Worm (Caenorhabditis elegans) whole organism, L4 larva: Measurements from ENCODE around the gene C50D2.6.
A peak's percentile ranks its signal among the peaks of the same experiment; 100 is the strongest.

Experiments
- F37D6.2 ChIP-seq: sonication (generic microtip); optimal IDR thresholded peaks from 2 replicates; lab custom pipeline; 2016; ENCODE audit warnings: mild to moderate bottlenecking, missing genetic modification characterization, missing compliant biosample characterization
- F44E2.7 ChIP-seq: fragments of 200-800 bp; sonication (Bioruptor generic); IDR thresholded peaks from 2 replicates; pipeline ENCODE4 v2.1.2; 2022; ENCODE audit warnings: missing genetic modification characterization, missing compliant biosample characterization
- T20F7.1 ChIP-seq: fragments of 200-800 bp; sonication (Bioruptor generic); optimal IDR thresholded peaks from 2 replicates; lab custom pipeline; 2018; ENCODE audit warnings: mild to moderate bottlenecking, missing genetic modification characterization, missing compliant biosample characterization
- ZK337.2 ChIP-seq: fragments of 200-800 bp; sonication (Bioruptor generic); IDR thresholded peaks from 2 replicates; pipeline ENCODE4 v1.3.6; 2022; ENCODE audit warnings: missing genetic modification reagents, missing genetic modification characterization, missing compliant biosample characterization
- aly-2 ChIP-seq: sonication (generic microtip); optimal IDR thresholded peaks from 2 replicates; lab custom pipeline; 2018; ENCODE audit warnings: missing biosample characterization, missing genetic modification characterization
- ama-1 ChIP-seq: fragments of 150-350 bp; optimal IDR thresholded peaks from 2 replicates; lab custom pipeline; 2014; ENCODE audit warnings: inconsistent platforms, mixed read lengths
- arid-1 ChIP-seq: fragments of 200-800 bp; sonication (Bioruptor generic); conservative IDR thresholded peaks from 2 replicates; pipeline ENCODE4 v1.3.6; 2022; ENCODE audit warnings: missing genetic modification reagents, missing genetic modification characterization, missing compliant biosample characterization
- attf-4 ChIP-seq: sonication (generic microtip); optimal IDR thresholded peaks from 3 replicates; lab custom pipeline; 2017; ENCODE audit warnings: missing biosample characterization, missing genetic modification characterization
- ceh-32 ChIP-seq: sonication (generic microtip); optimal IDR thresholded peaks from 2 replicates; lab custom pipeline; 2016; ENCODE audit warnings: mild to moderate bottlenecking, missing genetic modification characterization, missing compliant biosample characterization; ENCODE audit not compliant: poor library complexity
- ceh-82 ChIP-seq: sonication (generic microtip); optimal IDR thresholded peaks from 2 replicates; lab custom pipeline; 2017; ENCODE audit warnings: missing biosample characterization, missing genetic modification characterization
- ces-1 ChIP-seq: fragments of 150-350 bp; sonication (generic microtip); optimal IDR thresholded peaks from 4 replicates; lab custom pipeline; 2014; ENCODE audit warnings: missing biosample characterization, missing genetic modification reagents, missing genetic modification characterization
- cey-2 ChIP-seq: sonication (generic microtip); optimal IDR thresholded peaks from 3 replicates; lab custom pipeline; 2017; ENCODE audit warnings: missing genetic modification characterization, mild to moderate bottlenecking, missing compliant biosample characterization, antibody characterized with exemption, borderline replicate concordance; ENCODE audit not compliant: insufficient read depth
- daf-16 ChIP-seq, 3 experiments: sonication (generic microtip); optimal IDR thresholded peaks; 2 replicates each; lab custom pipeline; 2016 to 2017; ENCODE audit warnings: missing genetic modification characterization in 3 of 3, missing genetic modification reagents in 3 of 3, mild to moderate bottlenecking in 2 of 3, missing compliant biosample characterization in 2 of 3, missing biosample characterization in 1 of 3, moderate library complexity in 1 of 3
- duxl-1 ChIP-seq: sonication (generic microtip); optimal IDR thresholded peaks from 2 replicates; lab custom pipeline; 2016; ENCODE audit warnings: mild to moderate bottlenecking, missing genetic modification characterization, moderate library complexity, missing compliant biosample characterization; ENCODE audit not compliant: poor library complexity
- dve-1 ChIP-seq: sonication (generic microtip); optimal IDR thresholded peaks from 2 replicates; lab custom pipeline; 2017; ENCODE audit warnings: antibody characterized with exemption, mild to moderate bottlenecking, missing genetic modification characterization, missing compliant biosample characterization; ENCODE audit not compliant: insufficient read depth
- fkh-10 ChIP-seq: fragments of 150-350 bp; optimal IDR thresholded peaks from 2 replicates; lab custom pipeline; 2014; ENCODE audit warnings: missing biosample characterization, missing genetic modification reagents, missing genetic modification characterization
- hif-1 ChIP-seq, 2 experiments: sonication (generic microtip); optimal IDR thresholded peaks; 2 replicates each; lab custom pipeline; 2016 to 2017; ENCODE audit warnings: missing compliant biosample characterization in 2 of 2, missing genetic modification characterization in 2 of 2, missing genetic modification reagents in 2 of 2, missing genotype in 2 of 2, mild to moderate bottlenecking in 1 of 2
- hlh-30 ChIP-seq: sonication (generic microtip); optimal IDR thresholded peaks from 2 replicates; lab custom pipeline; 2017; ENCODE audit warnings: antibody characterized with exemption, mild to moderate bottlenecking, missing genetic modification characterization, missing compliant biosample characterization; ENCODE audit not compliant: insufficient read depth
- lim-7 ChIP-seq: fragments of 200-800 bp; sonication (Bioruptor generic); IDR thresholded peaks from 2 replicates; pipeline ENCODE4 v1.3.6; 2022; ENCODE audit warnings: missing genetic modification characterization, missing compliant biosample characterization
- lin-29 ChIP-seq: fragments of 200-800 bp; sonication (Bioruptor generic); IDR thresholded peaks from 2 replicates; pipeline ENCODE4 v1.3.6; 2022; ENCODE audit warnings: missing genetic modification reagents, missing genetic modification characterization, missing compliant biosample characterization
- lin-38 ChIP-seq: fragments of 200-800 bp; sonication (Bioruptor generic); IDR thresholded peaks from 2 replicates; pipeline ENCODE4 v1.3.6; 2022; ENCODE audit warnings: missing genetic modification reagents, missing genetic modification characterization, missing compliant biosample characterization
- mep-1 ChIP-seq: fragments of 150-350 bp; sonication (generic microtip); optimal IDR thresholded peaks from 3 replicates; lab custom pipeline; 2014; ENCODE audit warnings: missing biosample characterization, missing genetic modification characterization
- mes-2 ChIP-seq: sonication (generic microtip); optimal IDR thresholded peaks from 2 replicates; lab custom pipeline; 2016; ENCODE audit warnings: missing genotype, mild to moderate bottlenecking, missing genetic modification characterization, missing compliant biosample characterization; ENCODE audit not compliant: poor library complexity, severe bottlenecking
- mxl-3 ChIP-seq: fragments of 200-800 bp; sonication (Bioruptor generic); optimal IDR thresholded peaks from 2 replicates; lab custom pipeline; 2018; ENCODE audit warnings: mild to moderate bottlenecking, missing genetic modification characterization, missing compliant biosample characterization
- nhr-11 ChIP-seq: fragments of 150-350 bp; optimal IDR thresholded peaks from 2 replicates; lab custom pipeline; 2014; ENCODE audit warnings: missing biosample characterization, missing genetic modification characterization
- nhr-111 ChIP-seq: fragments of 200-800 bp; sonication (Bioruptor generic); optimal IDR thresholded peaks from 2 replicates; lab custom pipeline; 2018; ENCODE audit warnings: mild to moderate bottlenecking, missing genetic modification characterization, missing compliant biosample characterization
- nhr-237 ChIP-seq: sonication (generic microtip); optimal IDR thresholded peaks from 2 replicates; lab custom pipeline; 2017; ENCODE audit warnings: missing biosample characterization, missing genetic modification characterization
- nhr-28 ChIP-seq: fragments of 150-350 bp; optimal IDR thresholded peaks from 2 replicates; lab custom pipeline; 2014; ENCODE audit warnings: missing biosample characterization, missing genetic modification characterization
- nhr-48 ChIP-seq: sonication (generic microtip); optimal IDR thresholded peaks from 2 replicates; lab custom pipeline; 2016; ENCODE audit warnings: mild to moderate bottlenecking, missing genetic modification characterization, missing compliant biosample characterization
- nhr-6 ChIP-seq: fragments of 150-350 bp; optimal IDR thresholded peaks from 2 replicates; lab custom pipeline; 2014; ENCODE audit warnings: missing biosample characterization, missing genetic modification characterization
- nhr-76 ChIP-seq: fragments of 150-350 bp; optimal IDR thresholded peaks from 2 replicates; lab custom pipeline; 2014; ENCODE audit warnings: missing biosample characterization, missing genetic modification characterization
- set-16 ChIP-seq: fragments of 200-800 bp; sonication (Bioruptor generic); IDR thresholded peaks from 2 replicates; pipeline ENCODE4 v1.3.6; 2022; ENCODE audit warnings: missing genetic modification reagents, missing genetic modification characterization, missing compliant biosample characterization
- tag-97 ChIP-seq: fragments of 200-800 bp; sonication (Bioruptor generic); IDR thresholded peaks from 2 replicates; pipeline ENCODE4 v1.3.6; 2022; ENCODE audit warnings: missing genetic modification characterization, missing compliant biosample characterization
- unc-62 ChIP-seq, 3 experiments: fragments of 150-350 bp in 1 of 3; sonication (generic microtip); optimal IDR thresholded peaks in 2 of 3; peaks in 1 of 3; 1 replicate in 1 of 3; 2 replicates in 2 of 3; lab custom pipeline; 2014 to 2017; ENCODE audit warnings: missing biosample characterization in 3 of 3, missing genetic modification characterization in 3 of 3, missing genetic modification reagents in 3 of 3, missing genotype in 1 of 3
- vab-7 ChIP-seq: fragments of 200-800 bp; sonication (Bioruptor generic); IDR thresholded peaks from 2 replicates; pipeline ENCODE4 v1.3.6; 2022; ENCODE audit warnings: missing genetic modification reagents, missing genetic modification characterization, missing compliant biosample characterization
- zfp-2 ChIP-seq: sonication (generic microtip); optimal IDR thresholded peaks from 2 replicates; lab custom pipeline; 2016; ENCODE audit warnings: mild to moderate bottlenecking, missing genetic modification characterization, missing compliant biosample characterization
- zip-11 ChIP-seq: fragments of 200-800 bp; sonication (Bioruptor generic); IDR thresholded peaks from 2 replicates; pipeline ENCODE4 v1.3.6; 2022; ENCODE audit warnings: missing genetic modification characterization, missing compliant biosample characterization
- zip-2 ChIP-seq: fragments of 150-350 bp; optimal IDR thresholded peaks from 2 replicates; lab custom pipeline; 2014; ENCODE audit warnings: missing biosample characterization, missing genetic modification characterization
- ztf-7 ChIP-seq: fragments of 150-350 bp; optimal IDR thresholded peaks from 2 replicates; lab custom pipeline; 2014; ENCODE audit warnings: missing biosample characterization, missing genetic modification characterization

Gene C50D2.6

ce11 chrII:43640-44039 lies 40.6 kb upstream of the C50D2.6 start, which contains the start of gene nfyc-1 (continued):
- TF ChIP-seq zip-11 (no peak), nhr-76 (no peak), ces-1 (GFP tag; lab: Kevin White, UChicago) (no peak), ztf-7 (tag; lab: Kevin White, UChicago) (peak; percentile 0), zfp-2 (tag; lab: Kevin White, UChicago) (no peak), aly-2 (tag; lab: Kevin White, UChicago) (no peak), daf-16 (GFP tag; optimal IDR thresholded peaks at IDR 0.05; lab: Kevin White, UChicago) (no peak), daf-16 (tag; optimal IDR thresholded peaks at IDR 0.05; lab: Kevin White, UChicago) (peak; percentile 35), ceh-32 (tag; lab: Kevin White, UChicago) (no peak), nhr-48 (tag; lab: Kevin White, UChicago) (no peak), ceh-82 (no peak), nhr-237 (no peak), hlh-30 (peak; percentile 34), mep-1 (tag; lab: Kevin White, UChicago) (peak; percentile 47), zip-2 (tag; lab: Kevin White, UChicago) (no peak), duxl-1 (peak; percentile 7), mes-2 (tag; lab: Kevin White, UChicago) (peak; percentile 84), vab-7 (GFP tag; lab: Robert Waterston, UW) (no peak), nhr-28 (peak; percentile 51), F44E2.7 (no peak), fkh-10 (GFP tag; lab: Kevin White, UChicago) (peak; percentile 20), T20F7.1 (peak; percentile 63), arid-1 (0 out of 2 replicates have a peak, but pooled peaks have one; percentile 34), F37D6.2 (tag; lab: Kevin White, UChicago) (no peak), dve-1 (tag; lab: Kevin White, UChicago) (peak; percentile 60), mxl-3 (GFP tag; lab: Kevin White, UChicago) (no peak), lim-7 (GFP tag; lab: Robert Waterston, UW) (no peak), lin-29 (GFP tag; lab: Robert Waterston, UW) (no peak)

ce11 chrII:44740-45139 lies 39.5 kb upstream of the C50D2.6 start, which contains the start of gene rpoa-49:
Gene rpoa-49, plus strand, starts transcription at chrII:45040.
- peak; percentile 4 for TF ChIP-seq ama-1 (lab: Kevin White, UChicago)
- TF ChIP-seq tag-97, result no peak

DNA sequence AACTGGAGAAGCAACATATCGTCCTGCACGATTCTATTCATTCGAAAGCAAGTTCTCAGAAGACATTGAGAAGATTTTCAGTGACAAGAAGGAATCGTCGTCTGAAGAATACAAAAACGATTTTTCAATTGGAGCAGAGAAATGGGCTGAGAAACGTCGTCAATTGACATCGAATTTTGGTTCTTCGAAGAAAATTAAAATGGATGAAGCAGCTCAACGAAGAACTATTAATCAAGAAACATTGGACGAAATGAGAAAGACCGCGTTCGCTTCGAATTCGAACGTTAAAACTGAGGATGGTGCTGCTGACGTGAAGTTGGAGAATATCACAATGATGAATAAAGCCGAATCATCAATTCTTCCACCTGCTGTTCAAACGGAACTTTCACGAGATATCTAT lies 38.1 kb upstream of the C50D2.6 start, which contains the start of gene rpt-4:
Gene rpt-4, minus strand, starts transcription at position 101 of the 400 bp plus-strand sequence.
- TF ChIP-seq lin-38 (GFP tag; lab: Robert Waterston, UW) (no peak), nhr-237 (no peak), nhr-6 (tag; lab: Kevin White, UChicago) (no peak), F44E2.7 (no peak), ZK337.2 (GFP tag; lab: Robert Waterston, UW) (no peak), hif-1 (tag; optimal IDR thresholded peaks at IDR 0.05; lab: Kevin White, UChicago) (no peak), mep-1 (tag; lab: Kevin White, UChicago) (no peak), hlh-30 (no peak), unc-62 (GFP tag; optimal IDR thresholded peaks at IDR 0.05 in 1 of 2; lab: Kevin White, UChicago) (no peak), unc-62 (tag; optimal IDR thresholded peaks at IDR 0.05; lab: Kevin White, UChicago) (no peak), attf-4 (no peak), lin-29 (GFP tag; lab: Robert Waterston, UW) (no peak), set-16 (no peak), nhr-28 (no peak), nhr-11 (tag; lab: Kevin White, UChicago) (no peak), fkh-10 (GFP tag; lab: Kevin White, UChicago) (no peak), ceh-82 (no peak), nhr-111 (no peak), cey-2 (tag; lab: Kevin White, UChicago) (no peak)
